Fruit fly (Drosophila melanogaster) whole organism, larva: ENCODE results near the gene CG3473.

Experiments used
- noc ChIP-seq: fragments of 200-800 bp; sonication (Bioruptor generic); optimal IDR thresholded peaks from 3 replicates; lab custom pipeline; 2019; ENCODE audit warnings: missing biosample characterization, mild to moderate bottlenecking, missing genetic modification characterization, moderate library complexity

Gene CG3473

dm6 chr2L:14527200-14527797, 36.2 kb downstream of the CG3473 start:
- no peak for TF ChIP-seq noc (tag; lab: Kevin White, UChicago)

dm6 chr2L:14524244-14524643, 39.3 kb downstream of the CG3473 start, which contains the start of gene CG33648:
TSS of gene CG33648 (plus strand) at chr2L:14524312.
- TF ChIP-seq noc (tag; lab: Kevin White, UChicago): peak; percentile 67

- TF ChIP-seq noc (tag; lab: Kevin White, UChicago): no peak
These were observed 39.8 kb downstream of the CG3473 start for dm6 chr2L:14523731-14524130.

- TF ChIP-seq noc (tag; lab: Kevin White, UChicago): no peak
These were observed 42.1 kb downstream of the CG3473 start for dm6 chr2L:14521472-14521871.

- no peak for TF ChIP-seq noc (tag; lab: Kevin White, UChicago)
These were observed 43.0 kb downstream of the CG3473 start for dm6 chr2L:14520504-14520903.

- TF ChIP-seq noc (tag; lab: Kevin White, UChicago): peak; percentile 84
These were observed 44.3 kb downstream of the CG3473 start for dm6 chr2L:14519251-14519650.

- TF ChIP-seq noc (tag; lab: Kevin White, UChicago): peak; percentile 49
These were observed 45.4 kb downstream of the CG3473 start for dm6 chr2L:14517997-14518559.

dm6 chr2L:14517335-14517734, 46.2 kb downstream of the CG3473 start:
- no peak for TF ChIP-seq noc (tag; lab: Kevin White, UChicago)

dm6 chr2L:14516360-14516759, 47.2 kb downstream of the CG3473 start:
- TF ChIP-seq noc (tag; lab: Kevin White, UChicago): no peak

dm6 chr2L:14515222-14516044, 48.1 kb downstream of the CG3473 start:
- TF ChIP-seq noc (tag; lab: Kevin White, UChicago): peak; percentile 86
